Fruit fly (Drosophila melanogaster) whole organism, embryonic: ENCODE data around the gene CG9643.

ENCODE experiments used
- Blimp-1 ChIP-seq: fragments of 200-800 bp; sonication (Bioruptor generic); optimal IDR thresholded peaks from 3 replicates; lab custom pipeline; 2018; ENCODE audit warnings: missing biosample characterization, missing genetic modification characterization, mild to moderate bottlenecking, moderate library complexity, missing genetic modification reagents
- CG10979 ChIP-seq: fragments of 200-800 bp; sonication (Bioruptor generic); optimal IDR thresholded peaks from 2 replicates; lab custom pipeline; 2018; ENCODE audit warnings: missing biosample characterization, mild to moderate bottlenecking, missing genetic modification characterization, moderate library complexity
- CG12299 ChIP-seq: fragments of 200-800 bp; sonication (Bioruptor generic); optimal IDR thresholded peaks from 2 replicates; lab custom pipeline; 2018; ENCODE audit warnings: missing biosample characterization, mild to moderate bottlenecking, missing genetic modification characterization
- CG12769 ChIP-seq: fragments of 200-800 bp; sonication (Bioruptor generic); optimal IDR thresholded peaks from 2 replicates; lab custom pipeline; 2019; ENCODE audit warnings: missing biosample characterization, mild to moderate bottlenecking, missing genetic modification characterization, moderate library complexity
- CG13287 ChIP-seq: fragments of 200-800 bp; sonication (Bioruptor generic); IDR thresholded peaks from 2 replicates; pipeline ENCODE4 v1.3.6; 2022; ENCODE audit warnings: missing biosample characterization, missing genetic modification characterization; ENCODE audit not compliant: partially characterized antibody
- CG14050 ChIP-seq: fragments of 200-800 bp; sonication (Bioruptor generic); IDR thresholded peaks from 3 replicates; pipeline ENCODE4 v1.3.6; 2022; ENCODE audit warnings: missing biosample characterization, missing genetic modification characterization
- CG14860 ChIP-seq: fragments of 200-800 bp; sonication (Bioruptor generic); IDR thresholded peaks from 3 replicates; pipeline ENCODE4 v1.3.6; 2022; ENCODE audit warnings: missing biosample characterization, missing genetic modification characterization; ENCODE audit not compliant: partially characterized antibody
- CG16779 ChIP-seq: fragments of 200-800 bp; sonication (Bioruptor generic); IDR thresholded peaks from 2 replicates; pipeline ENCODE4 v1.3.6; 2022; ENCODE audit warnings: missing biosample characterization, missing genetic modification characterization
- CG18262 ChIP-seq: fragments of 200-800 bp; optimal IDR thresholded peaks from 3 replicates; lab custom pipeline; 2019; ENCODE audit warnings: missing biosample characterization, mild to moderate bottlenecking, missing genetic modification characterization, moderate library complexity
- CG3847 ChIP-seq: fragments of 200-800 bp; sonication (Bioruptor generic); IDR thresholded peaks from 2 replicates; pipeline ENCODE4 v1.3.6; 2022; ENCODE audit warnings: missing biosample characterization, missing genetic modification characterization
- CG4360 ChIP-seq: fragments of 200-800 bp; sonication (Bioruptor generic); IDR thresholded peaks from 2 replicates; pipeline ENCODE4 v1.3.6; 2022; ENCODE audit warnings: missing biosample characterization, missing genetic modification characterization
- CG7963 ChIP-seq: fragments of 200-800 bp; sonication (Bioruptor generic); IDR thresholded peaks from 3 replicates; pipeline ENCODE4 v1.3.6; 2022; ENCODE audit warnings: missing biosample characterization, missing genetic modification characterization; ENCODE audit not compliant: partially characterized antibody
- CG9609 ChIP-seq: fragments of 200-800 bp; sonication (Bioruptor generic); optimal IDR thresholded peaks from 3 replicates; lab custom pipeline; 2016; ENCODE audit warnings: missing biosample characterization, missing genetic modification characterization
- Deaf1 ChIP-seq: fragments of 200-800 bp; optimal IDR thresholded peaks from 3 replicates; lab custom pipeline; 2019; ENCODE audit warnings: missing biosample characterization, mild to moderate bottlenecking, missing genetic modification characterization, moderate library complexity
- Doc3 ChIP-seq: fragments of 200-800 bp; sonication (Bioruptor generic); IDR thresholded peaks from 3 replicates; pipeline ENCODE4 v1.3.6; 2022; ENCODE audit warnings: missing biosample characterization, missing genetic modification characterization; ENCODE audit not compliant: partially characterized antibody
- Lim3 ChIP-seq: fragments of 200-800 bp; sonication (Bioruptor generic); IDR thresholded peaks from 2 replicates; pipeline ENCODE4 v1.3.6; 2022; ENCODE audit warnings: missing biosample characterization, missing genetic modification characterization
- MESR4 ChIP-seq: fragments of 200-800 bp; sonication (Bioruptor generic); optimal IDR thresholded peaks from 2 replicates; lab custom pipeline; 2018; ENCODE audit warnings: missing biosample characterization, mild to moderate bottlenecking, missing genetic modification characterization, moderate library complexity
- Med ChIP-seq: fragments of 200-800 bp; sonication (Bioruptor generic); peaks from one replicate; lab custom pipeline; 2016; ENCODE audit warnings: missing biosample characterization, missing genetic modification characterization, mild to moderate bottlenecking, inconsistent platforms, moderate library complexity
- NFAT ChIP-seq: fragments of 200-800 bp; sonication (Bioruptor generic); IDR thresholded peaks from 2 replicates; pipeline ENCODE4 v1.3.6; 2022; ENCODE audit warnings: missing biosample characterization, missing genetic modification characterization
- Optix ChIP-seq: fragments of 200-800 bp; sonication (Bioruptor generic); IDR thresholded peaks from 3 replicates; pipeline ENCODE4 v1.3.6; 2022; ENCODE audit warnings: missing biosample characterization, missing genetic modification characterization
- Sin3A ChIP-seq: fragments of >200 bp; optimal IDR thresholded peaks from 2 replicates; lab custom pipeline; 2018
- Six4 ChIP-seq: fragments of 200-800 bp; sonication (Bioruptor generic); optimal IDR thresholded peaks from 2 replicates; lab custom pipeline; 2016; ENCODE audit warnings: missing biosample characterization, missing genetic modification characterization
- Trl ChIP-seq, 3 experiments: fragments of >200 bp in 2 of 3; fragments of 200-800 bp in 1 of 3; sonication (Bioruptor generic) in 1 of 3; optimal IDR thresholded peaks; 2 replicates in 1 of 3; 3 replicates in 2 of 3; lab custom pipeline; 2016 to 2017; ENCODE audit warnings: missing biosample characterization in 1 of 3, missing genetic modification characterization in 1 of 3
- YL-1 ChIP-seq: fragments of 200-800 bp; sonication (Bioruptor generic); optimal IDR thresholded peaks from 3 replicates; lab custom pipeline; 2017; ENCODE audit warnings: missing biosample characterization, mild to moderate bottlenecking, missing genetic modification characterization
- ac ChIP-seq: fragments of 200-800 bp; sonication (Bioruptor generic); optimal IDR thresholded peaks from 3 replicates; lab custom pipeline; 2017; ENCODE audit warnings: missing biosample characterization, mild to moderate bottlenecking, missing genetic modification characterization
- aop ChIP-seq: fragments of 200-800 bp; sonication (Bioruptor generic); IDR thresholded peaks from 2 replicates; pipeline ENCODE4 v1.3.6; 2022; ENCODE audit warnings: missing biosample characterization, missing genetic modification characterization
- caup ChIP-seq: fragments of 200-800 bp; sonication (Bioruptor generic); optimal IDR thresholded peaks from 3 replicates; lab custom pipeline; 2017; ENCODE audit warnings: missing biosample characterization, mild to moderate bottlenecking, missing genetic modification characterization, moderate library complexity; ENCODE audit not compliant: severe bottlenecking
- chinmo ChIP-seq: fragments of 200-800 bp; sonication (Bioruptor generic); IDR thresholded peaks from 4 replicates; pipeline ENCODE4 v1.3.6; 2022; ENCODE audit warnings: missing biosample characterization, missing genetic modification characterization; ENCODE audit not compliant: partially characterized antibody
- croc ChIP-seq: fragments of 200-800 bp; sonication (Bioruptor generic); conservative IDR thresholded peaks from 3 replicates; pipeline ENCODE4 v1.3.6; 2022; ENCODE audit warnings: missing biosample characterization, missing genetic modification characterization
- crol ChIP-seq: fragments of 200-800 bp; sonication (Bioruptor generic); IDR thresholded peaks from 2 replicates; pipeline ENCODE4 v1.3.6; 2022; ENCODE audit warnings: missing biosample characterization, missing genetic modification characterization
- cwo ChIP-seq: fragments of 200-800 bp; sonication (Bioruptor generic); optimal IDR thresholded peaks from 3 replicates; lab custom pipeline; 2017; ENCODE audit warnings: missing biosample characterization, missing genetic modification characterization, mild to moderate bottlenecking, moderate library complexity, missing genetic modification reagents
- dm ChIP-seq: fragments of 200-800 bp; sonication (Bioruptor generic); optimal IDR thresholded peaks from 3 replicates; lab custom pipeline; 2016; ENCODE audit warnings: missing biosample characterization, missing genetic modification characterization
- gem ChIP-seq: fragments of 200-800 bp; sonication (Bioruptor generic); optimal IDR thresholded peaks from 2 replicates; lab custom pipeline; 2019; ENCODE audit warnings: missing biosample characterization, mild to moderate bottlenecking, missing genetic modification characterization, moderate library complexity
- lab ChIP-seq: fragments of 200-800 bp; sonication (Bioruptor generic); optimal IDR thresholded peaks from 3 replicates; lab custom pipeline; 2017; ENCODE audit warnings: missing biosample characterization, missing genetic modification characterization, mild to moderate bottlenecking, moderate library complexity, missing genetic modification reagents
- mld ChIP-seq: fragments of 200-800 bp; sonication (Bioruptor generic); IDR thresholded peaks from 3 replicates; pipeline ENCODE4 v1.3.6; 2022; ENCODE audit warnings: missing biosample characterization, missing genetic modification characterization; ENCODE audit not compliant: partially characterized antibody
- nom ChIP-seq: fragments of 200-800 bp; sonication (Bioruptor generic); optimal IDR thresholded peaks from 2 replicates; lab custom pipeline; 2017; ENCODE audit warnings: missing biosample characterization, missing genetic modification characterization, mild to moderate bottlenecking, moderate library complexity, missing genetic modification reagents
- pho ChIP-seq: fragments of 200-800 bp; sonication (Bioruptor generic); optimal IDR thresholded peaks from 2 replicates; lab custom pipeline; 2016; ENCODE audit warnings: missing biosample characterization, missing genetic modification characterization
- pros ChIP-seq: fragments of 200-800 bp; sonication (Bioruptor generic); optimal IDR thresholded peaks from 3 replicates; lab custom pipeline; 2019; ENCODE audit warnings: missing biosample characterization, mild to moderate bottlenecking, missing genetic modification characterization, moderate library complexity
- pum ChIP-seq: fragments of 200-800 bp; sonication (Bioruptor generic); optimal IDR thresholded peaks from 2 replicates; lab custom pipeline; 2016; ENCODE audit warnings: missing biosample characterization, missing genetic modification characterization
- sima ChIP-seq: fragments of 200-800 bp; sonication (Bioruptor generic); optimal IDR thresholded peaks from 2 replicates; lab custom pipeline; 2016; ENCODE audit warnings: missing biosample characterization, missing genetic modification characterization
- sqz ChIP-seq: fragments of 200-800 bp; sonication (Bioruptor generic); optimal IDR thresholded peaks from 3 replicates; lab custom pipeline; 2018; ENCODE audit warnings: missing biosample characterization, mild to moderate bottlenecking, missing genetic modification characterization
- stwl ChIP-seq: fragments of 200-800 bp; sonication (Bioruptor generic); optimal IDR thresholded peaks from 3 replicates; lab custom pipeline; 2018; ENCODE audit warnings: missing biosample characterization, mild to moderate bottlenecking, missing genetic modification characterization, moderate library complexity
- tll ChIP-seq, 2 experiments: fragments of 200-800 bp in 1 of 2; fragments of >200 bp in 1 of 2; sonication (Bioruptor generic) in 1 of 2; optimal IDR thresholded peaks; 2 replicates each; lab custom pipeline; 2017 to 2019; ENCODE audit warnings: missing biosample characterization in 2 of 2, missing genetic modification characterization in 2 of 2, mild to moderate bottlenecking in 1 of 2, moderate library complexity in 1 of 2
- tx ChIP-seq: fragments of 200-800 bp; sonication (Bioruptor generic); optimal IDR thresholded peaks from 2 replicates; lab custom pipeline; 2016; ENCODE audit warnings: missing biosample characterization, missing genetic modification characterization
- vnd ChIP-seq: fragments of 200-800 bp; sonication (Bioruptor generic); IDR thresholded peaks from 3 replicates; pipeline ENCODE4 v1.3.6; 2022; ENCODE audit warnings: missing biosample characterization, missing genetic modification characterization; ENCODE audit not compliant: partially characterized antibody
- wek ChIP-seq: fragments of 200-800 bp; sonication (Bioruptor generic); optimal IDR thresholded peaks from 3 replicates; lab custom pipeline; 2018; ENCODE audit warnings: missing biosample characterization, mild to moderate bottlenecking, missing genetic modification characterization, moderate library complexity
- zen2 ChIP-seq: fragments of 200-800 bp; sonication (Bioruptor generic); IDR thresholded peaks from 3 replicates; pipeline ENCODE4 v1.3.6; 2022; ENCODE audit warnings: missing biosample characterization, missing genetic modification characterization; ENCODE audit not compliant: partially characterized antibody

The CG9643 gene

dm6 chr2L:2958858-2959257 is 20.2 kb downstream of the CG9643 start:
- TF ChIP-seq CG12769 (tag; lab: Kevin White, UChicago) (peak; percentile 76), Trl (optimal IDR thresholded peaks at IDR 0.05; lab: Kevin White, UChicago) (peak; percentile 51 to 54), Trl (GFP tag; optimal IDR thresholded peaks at IDR 0.05; lab: Kevin White, UChicago) (no peak), nom (GFP tag; lab: Kevin White, UChicago) (no peak), Six4 (GFP tag; lab: Kevin White, UChicago) (no peak), Lim3 (GFP tag; lab: Robert Waterston, UW) (no peak), Optix (GFP tag; lab: Robert Waterston, UW) (no peak), chinmo (GFP tag; lab: Robert Waterston, UW) (0 out of 4 replicates have a peak, but pooled peaks have one; percentile 40), Deaf1 (tag; lab: Kevin White, UChicago) (peak; percentile 82), gem (tag; lab: Kevin White, UChicago) (no peak), YL-1 (GFP tag; lab: Kevin White, UChicago) (no peak), Med (GFP tag; lab: Kevin White, UChicago) (peak; percentile 58), lab (GFP tag; lab: Kevin White, UChicago) (no peak), zen2 (GFP tag; lab: Robert Waterston, UW) (0 out of 3 replicates have a peak, but pooled peaks have one; percentile 19), CG13287 (GFP tag; lab: Robert Waterston, UW) (no peak), CG4360 (no peak), Doc3 (GFP tag; lab: Robert Waterston, UW) (0 out of 3 replicates have a peak, but pooled peaks have one; percentile 23)

dm6 chr2L:2957547-2958174 is 21.4 kb downstream of the CG9643 start:
- no peak; the same call in 2 of the 3 replicates for TF ChIP-seq CG14050 (GFP tag; lab: Robert Waterston, UW)
- no peak for TF ChIP-seq aop (GFP tag; lab: Robert Waterston, UW)
- TF ChIP-seq CG9609: no peak
- TF ChIP-seq stwl (tag; lab: Kevin White, UChicago): no peak
- TF ChIP-seq crol (GFP tag; lab: Robert Waterston, UW): no peak
- TF ChIP-seq vnd: no peak
- no peak for TF ChIP-seq dm (GFP tag; lab: Kevin White, UChicago)
- no peak for TF ChIP-seq Blimp-1 (GFP tag; lab: Kevin White, UChicago)
- TF ChIP-seq NFAT (GFP tag; lab: Robert Waterston, UW): no peak
- peak; percentile 78 for TF ChIP-seq CG18262 (tag; lab: Kevin White, UChicago)
- TF ChIP-seq cwo (GFP tag; lab: Kevin White, UChicago): no peak
- TF ChIP-seq sima (GFP tag; lab: Kevin White, UChicago): no peak
- no peak for TF ChIP-seq sqz (GFP tag; lab: Kevin White, UChicago)
- no peak for TF ChIP-seq CG14860 (GFP tag; lab: Robert Waterston, UW)
- no peak for TF ChIP-seq caup (GFP tag; lab: Kevin White, UChicago)
- no peak for TF ChIP-seq CG16779 (GFP tag; lab: Robert Waterston, UW)
- no peak for TF ChIP-seq pros
- TF ChIP-seq mld (GFP tag; lab: Robert Waterston, UW): no peak
- peak; percentile 10 to 59 for TF ChIP-seq Trl (optimal IDR thresholded peaks at IDR 0.05; lab: Kevin White, UChicago)
- TF ChIP-seq Trl (GFP tag; optimal IDR thresholded peaks at IDR 0.05; lab: Kevin White, UChicago): no peak
- no peak for TF ChIP-seq wek (GFP tag; lab: Kevin White, UChicago)
- no peak for TF ChIP-seq tx
- TF ChIP-seq tll (GFP tag; optimal IDR thresholded peaks at IDR 0.05; lab: Kevin White, UChicago): no peak
- TF ChIP-seq croc (GFP tag; lab: Robert Waterston, UW): peak; percentile 68
- TF ChIP-seq MESR4 (GFP tag; lab: Kevin White, UChicago): no peak
- TF ChIP-seq pho (GFP tag; lab: Kevin White, UChicago): no peak
- no peak for TF ChIP-seq CG3847 (GFP tag; lab: Robert Waterston, UW)
- peak; percentile 81 for TF ChIP-seq CG10979
- TF ChIP-seq Sin3A: no peak
- TF ChIP-seq pum: peak; percentile 48
- TF ChIP-seq CG12299 (tag; lab: Kevin White, UChicago): no peak
- TF ChIP-seq CG7963 (GFP tag; lab: Robert Waterston, UW): no peak
- no peak for TF ChIP-seq ac (GFP tag; lab: Kevin White, UChicago)
